Fruit fly (Drosophila melanogaster) whole organism, embryonic: ENCODE data around the gene Ir93a.

Experiments
- Abd-B ChIP-seq: fragments of 200-800 bp; sonication (Bioruptor generic); optimal IDR thresholded peaks from 2 replicates; lab custom pipeline; 2018; ENCODE audit warnings: missing biosample characterization, mild to moderate bottlenecking, missing genetic modification characterization, moderate library complexity
- CG10979 ChIP-seq: fragments of 200-800 bp; sonication (Bioruptor generic); optimal IDR thresholded peaks from 2 replicates; lab custom pipeline; 2018; ENCODE audit warnings: missing biosample characterization, mild to moderate bottlenecking, missing genetic modification characterization, moderate library complexity
- CG11085 ChIP-seq: fragments of 200-800 bp; sonication (Bioruptor generic); IDR thresholded peaks from 2 replicates; pipeline ENCODE4 v1.3.6; 2022; ENCODE audit warnings: missing biosample characterization, missing genetic modification characterization
- CG11504 ChIP-seq: fragments of 200-800 bp; sonication (Bioruptor generic); optimal IDR thresholded peaks from 3 replicates; lab custom pipeline; 2019; ENCODE audit warnings: missing biosample characterization, mild to moderate bottlenecking, missing genetic modification characterization, moderate library complexity
- CG1233 ChIP-seq: fragments of 200-800 bp; sonication (Bioruptor generic); optimal IDR thresholded peaks from 4 replicates; lab custom pipeline; 2018; ENCODE audit warnings: missing biosample characterization, mild to moderate bottlenecking, missing genetic modification characterization
- CG12659 ChIP-seq: fragments of 200-800 bp; sonication (Bioruptor generic); optimal IDR thresholded peaks from 3 replicates; lab custom pipeline; 2017; ENCODE audit warnings: mild to moderate bottlenecking, missing biosample characterization, missing genetic modification reagents, missing genetic modification characterization
- CG13287 ChIP-seq: fragments of 200-800 bp; sonication (Bioruptor generic); IDR thresholded peaks from 2 replicates; pipeline ENCODE4 v1.3.6; 2022; ENCODE audit warnings: missing biosample characterization, missing genetic modification characterization; ENCODE audit not compliant: partially characterized antibody
- CG13624 ChIP-seq: fragments of 200-800 bp; sonication (Bioruptor generic); optimal IDR thresholded peaks from 2 replicates; lab custom pipeline; 2016; ENCODE audit warnings: missing biosample characterization, missing genetic modification characterization
- CG17186 ChIP-seq: fragments of 200-800 bp; sonication (Bioruptor generic); optimal IDR thresholded peaks from 3 replicates; lab custom pipeline; 2017; ENCODE audit warnings: missing biosample characterization, missing genetic modification reagents, missing genetic modification characterization
- CG2199 ChIP-seq: fragments of 200-800 bp; sonication (Bioruptor generic); IDR thresholded peaks from 3 replicates; pipeline ENCODE4 v1.3.6; 2022; ENCODE audit warnings: missing biosample characterization, missing genetic modification characterization
- CG2712 ChIP-seq: fragments of 200-800 bp; optimal IDR thresholded peaks from 3 replicates; lab custom pipeline; 2019; ENCODE audit warnings: missing biosample characterization, mild to moderate bottlenecking, missing genetic modification characterization, moderate library complexity
- CG30020 ChIP-seq: fragments of 200-800 bp; optimal IDR thresholded peaks from 2 replicates; lab custom pipeline; 2019; ENCODE audit warnings: missing biosample characterization, mild to moderate bottlenecking, missing genetic modification characterization, moderate library complexity
- CG30403 ChIP-seq: fragments of 200-800 bp; sonication (Bioruptor generic); optimal IDR thresholded peaks from 3 replicates; lab custom pipeline; 2016; ENCODE audit warnings: missing biosample characterization, missing genetic modification characterization
- CG33213 ChIP-seq: fragments of 200-800 bp; sonication (Bioruptor generic); optimal IDR thresholded peaks from 3 replicates; lab custom pipeline; 2016; ENCODE audit warnings: missing biosample characterization, missing genetic modification characterization
- CG3847 ChIP-seq: fragments of 200-800 bp; sonication (Bioruptor generic); IDR thresholded peaks from 2 replicates; pipeline ENCODE4 v1.3.6; 2022; ENCODE audit warnings: missing biosample characterization, missing genetic modification characterization
- CG6791 ChIP-seq: fragments of 200-800 bp; sonication (Bioruptor generic); IDR thresholded peaks from 3 replicates; pipeline ENCODE4 v1.3.6; 2022; ENCODE audit warnings: missing biosample characterization, missing genetic modification characterization; ENCODE audit not compliant: partially characterized antibody
- CG9609 ChIP-seq: fragments of 200-800 bp; sonication (Bioruptor generic); optimal IDR thresholded peaks from 3 replicates; lab custom pipeline; 2016; ENCODE audit warnings: missing biosample characterization, missing genetic modification characterization
- CG9727 ChIP-seq: fragments of 200-800 bp; sonication (Bioruptor generic); optimal IDR thresholded peaks from 3 replicates; lab custom pipeline; 2017; ENCODE audit warnings: missing biosample characterization, mild to moderate bottlenecking, missing genetic modification characterization
- CoRest ChIP-seq: fragments of 200-800 bp; sonication (Bioruptor generic); optimal IDR thresholded peaks from 3 replicates; lab custom pipeline; 2018; ENCODE audit warnings: missing biosample characterization, mild to moderate bottlenecking, missing genetic modification characterization, moderate library complexity
- Eip74EF ChIP-seq, 2 experiments: fragments of 200-800 bp in 1 of 2; fragments of >200 bp in 1 of 2; sonication (Bioruptor generic) in 1 of 2; optimal IDR thresholded peaks; 2 replicates each; lab custom pipeline; 2017 to 2019; ENCODE audit warnings: missing biosample characterization in 2 of 2, missing genetic modification characterization in 2 of 2, mild to moderate bottlenecking in 1 of 2, moderate library complexity in 1 of 2
- Hsf ChIP-seq: fragments of 200-800 bp; sonication (Bioruptor generic); optimal IDR thresholded peaks from 3 replicates; lab custom pipeline; 2016; ENCODE audit warnings: missing biosample characterization, missing genetic modification characterization
- Lhr ChIP-seq: fragments of 200-800 bp; sonication (Bioruptor generic); optimal IDR thresholded peaks from 3 replicates; lab custom pipeline; 2017; ENCODE audit warnings: mild to moderate bottlenecking, missing biosample characterization, missing genetic modification reagents, missing genetic modification characterization
- MBD-R2 ChIP-seq: fragments of 200-800 bp; sonication (Bioruptor generic); IDR thresholded peaks from 2 replicates; pipeline ENCODE4 v1.3.6; 2022; ENCODE audit warnings: missing biosample characterization, missing genetic modification characterization
- Mes4 ChIP-seq: fragments of 200-800 bp; sonication (Bioruptor generic); optimal IDR thresholded peaks from 2 replicates; lab custom pipeline; 2016; ENCODE audit warnings: missing biosample characterization, missing genetic modification characterization
- Myb ChIP-seq: fragments of 200-800 bp; sonication (Bioruptor generic); optimal IDR thresholded peaks from 2 replicates; lab custom pipeline; 2016; ENCODE audit warnings: missing biosample characterization, missing genetic modification characterization
- PHDP ChIP-seq: fragments of 200-800 bp; sonication (Bioruptor generic); optimal IDR thresholded peaks from 3 replicates; lab custom pipeline; 2018; ENCODE audit warnings: missing biosample characterization, mild to moderate bottlenecking, missing genetic modification characterization, moderate library complexity
- Poxn ChIP-seq: fragments of 200-800 bp; sonication (Bioruptor generic); IDR thresholded peaks from 2 replicates; pipeline ENCODE4 v1.3.6; 2022; ENCODE audit warnings: missing biosample characterization, missing genetic modification characterization
- Rfx ChIP-seq: fragments of 200-800 bp; sonication (Bioruptor generic); IDR thresholded peaks from 2 replicates; pipeline ENCODE4 v1.3.6; 2022; ENCODE audit warnings: missing biosample characterization, missing genetic modification characterization
- Trl ChIP-seq, 3 experiments: fragments of >200 bp in 2 of 3; fragments of 200-800 bp in 1 of 3; sonication (Bioruptor generic) in 1 of 3; optimal IDR thresholded peaks; 2 replicates in 1 of 3; 3 replicates in 2 of 3; lab custom pipeline; 2016 to 2017; ENCODE audit warnings: missing biosample characterization in 1 of 3, missing genetic modification characterization in 1 of 3
- ash1 ChIP-seq: fragments of 200-800 bp; sonication (Bioruptor generic); optimal IDR thresholded peaks from 2 replicates; lab custom pipeline; 2018; ENCODE audit warnings: missing biosample characterization, mild to moderate bottlenecking, missing genetic modification characterization
- bsh ChIP-seq, 2 experiments: fragments of 200-800 bp; sonication (Bioruptor generic); optimal IDR thresholded peaks; 2 replicates each; lab custom pipeline; 2017 to 2018; ENCODE audit warnings: mild to moderate bottlenecking in 2 of 2, missing biosample characterization in 2 of 2, missing genetic modification characterization in 2 of 2, moderate library complexity in 1 of 2
- chm ChIP-seq: fragments of 200-800 bp; sonication (Bioruptor generic); IDR thresholded peaks from 2 replicates; pipeline ENCODE4 v1.3.6; 2022; ENCODE audit warnings: missing biosample characterization, missing genetic modification characterization
- ems ChIP-seq: fragments of 200-800 bp; sonication (Bioruptor generic); optimal IDR thresholded peaks from 3 replicates; lab custom pipeline; 2016; ENCODE audit warnings: missing biosample characterization, missing genetic modification characterization
- knrl ChIP-seq: fragments of 200-800 bp; sonication (Bioruptor generic); IDR thresholded peaks from 3 replicates; pipeline ENCODE4 v1.3.6; 2022; ENCODE audit warnings: missing biosample characterization, missing genetic modification characterization; ENCODE audit not compliant: partially characterized antibody
- lmd ChIP-seq: fragments of 200-800 bp; sonication (Bioruptor generic); IDR thresholded peaks from 2 replicates; pipeline ENCODE4 v1.3.6; 2022; ENCODE audit warnings: missing biosample characterization, missing genetic modification characterization
- nau ChIP-seq: fragments of 200-800 bp; sonication (Bioruptor generic); optimal IDR thresholded peaks from 3 replicates; lab custom pipeline; 2017; ENCODE audit warnings: missing biosample characterization, mild to moderate bottlenecking, missing genetic modification characterization, missing genetic modification reagents
- nerfin-1 ChIP-seq: fragments of 200-800 bp; sonication (Bioruptor generic); optimal IDR thresholded peaks from 3 replicates; lab custom pipeline; 2019; ENCODE audit warnings: missing biosample characterization, mild to moderate bottlenecking, missing genetic modification characterization, moderate library complexity
- nmo ChIP-seq: fragments of 200-800 bp; sonication (Bioruptor generic); optimal IDR thresholded peaks from 2 replicates; lab custom pipeline; 2018; ENCODE audit warnings: missing biosample characterization, mild to moderate bottlenecking, missing genetic modification characterization, moderate library complexity
- pzg ChIP-seq: fragments of 200-800 bp; sonication (Bioruptor generic); optimal IDR thresholded peaks from 3 replicates; lab custom pipeline; 2018; ENCODE audit warnings: missing biosample characterization, mild to moderate bottlenecking, missing genetic modification characterization, moderate library complexity
- repo ChIP-seq: fragments of 200-800 bp; sonication (Bioruptor generic); optimal IDR thresholded peaks from 2 replicates; lab custom pipeline; 2016; ENCODE audit warnings: missing biosample characterization, missing genetic modification characterization
- rib ChIP-seq: fragments of 200-800 bp; sonication (Bioruptor generic); IDR thresholded peaks from 2 replicates; pipeline ENCODE4 v1.3.6; 2022; ENCODE audit warnings: missing biosample characterization, missing genetic modification characterization
- row ChIP-seq: fragments of 200-800 bp; sonication (Bioruptor generic); IDR thresholded peaks from 3 replicates; pipeline ENCODE4 v1.3.6; 2022; ENCODE audit warnings: missing biosample characterization, missing genetic modification characterization
- sob ChIP-seq: fragments of 200-800 bp; sonication (Bioruptor generic); IDR thresholded peaks from 2 replicates; pipeline ENCODE4 v1.3.6; 2022; ENCODE audit warnings: missing biosample characterization, missing genetic modification characterization
- sqz ChIP-seq: fragments of 200-800 bp; sonication (Bioruptor generic); optimal IDR thresholded peaks from 3 replicates; lab custom pipeline; 2018; ENCODE audit warnings: missing biosample characterization, mild to moderate bottlenecking, missing genetic modification characterization
- tin ChIP-seq: fragments of 200-800 bp; sonication (Bioruptor generic); optimal IDR thresholded peaks from 3 replicates; lab custom pipeline; 2016; ENCODE audit warnings: missing biosample characterization, missing genetic modification characterization
- usp ChIP-seq: fragments of >200 bp; optimal IDR thresholded peaks from 2 replicates; lab custom pipeline; 2017; ENCODE audit warnings: missing biosample characterization, missing genetic modification characterization
- vnd ChIP-seq: fragments of 200-800 bp; sonication (Bioruptor generic); IDR thresholded peaks from 3 replicates; pipeline ENCODE4 v1.3.6; 2022; ENCODE audit warnings: missing biosample characterization, missing genetic modification characterization; ENCODE audit not compliant: partially characterized antibody
- zen ChIP-seq: fragments of 200-800 bp; sonication (Bioruptor generic); optimal IDR thresholded peaks from 3 replicates; lab custom pipeline; 2018; ENCODE audit warnings: missing biosample characterization, mild to moderate bottlenecking, missing genetic modification characterization, moderate library complexity

The Ir93a gene

dm6 chr3R:20850395-20851039, 9.2 kb downstream of the Ir93a start, which contains the start of gene RpS30 (continued):
- peak; percentile 71 for TF ChIP-seq Rfx (GFP tag; lab: Robert Waterston, UW)
- TF ChIP-seq Eip74EF (GFP tag; optimal IDR thresholded peaks at IDR 0.05; lab: Kevin White, UChicago), result peak in 1 of 2 experiments; percentile 4
- no peak for TF ChIP-seq Trl (optimal IDR thresholded peaks at IDR 0.05; lab: Kevin White, UChicago)
- TF ChIP-seq Trl (GFP tag; optimal IDR thresholded peaks at IDR 0.05; lab: Kevin White, UChicago), result peak; percentile 48
- TF ChIP-seq CG11085 (GFP tag; lab: Robert Waterston, UW), result no peak
- 0 out of 2 replicates have a peak, but pooled peaks have one; percentile 41 for TF ChIP-seq rib (GFP tag; lab: Robert Waterston, UW)
- peak; percentile 11 for TF ChIP-seq CG10979
- peak; percentile 72 for TF ChIP-seq nmo (GFP tag; lab: Kevin White, UChicago)
- TF ChIP-seq MBD-R2, result peak; percentile 43; the same call in 1 of the 2 replicates
- peak in 1 of 2 experiments; percentile 36 for TF ChIP-seq bsh (GFP tag; optimal IDR thresholded peaks at IDR 0.05; lab: Kevin White, UChicago)
- no peak for TF ChIP-seq Poxn
- peak; percentile 24 for TF ChIP-seq CG30403 (GFP tag; lab: Kevin White, UChicago)
- peak; percentile 25 for TF ChIP-seq ems (GFP tag; lab: Kevin White, UChicago)
- peak; percentile 91 for TF ChIP-seq CG12659 (GFP tag; lab: Kevin White, UChicago)
- TF ChIP-seq ash1 (GFP tag; lab: Kevin White, UChicago), result no peak
- TF ChIP-seq CoRest, result peak; percentile 68
- peak; percentile 33 for TF ChIP-seq CG13624 (GFP tag; lab: Kevin White, UChicago)
- peak; percentile 71 for TF ChIP-seq CG2712 (tag; lab: Kevin White, UChicago)
- peak; percentile 69 for TF ChIP-seq sob (GFP tag; lab: Robert Waterston, UW)
- no peak for TF ChIP-seq CG2199 (GFP tag; lab: Robert Waterston, UW)
- TF ChIP-seq CG9727, result peak; percentile 51
- TF ChIP-seq knrl (GFP tag; lab: Robert Waterston, UW), result peak; percentile 96
- TF ChIP-seq CG33213, result peak; percentile 75
- no peak; the same call in 1 of the 2 replicates for TF ChIP-seq lmd
- TF ChIP-seq CG11504, result peak; percentile 60
- TF ChIP-seq Lhr, result peak; percentile 66
- peak; percentile 16 for TF ChIP-seq CG1233 (GFP tag; lab: Kevin White, UChicago)
- peak; percentile 98 for TF ChIP-seq Myb (GFP tag; lab: Kevin White, UChicago)
- TF ChIP-seq Mes4, result peak; percentile 53
- TF ChIP-seq nau (GFP tag; lab: Kevin White, UChicago), result peak; percentile 2
- peak; percentile 47; the same call in 1 of the 2 replicates for TF ChIP-seq chm (GFP tag; lab: Robert Waterston, UW)
- no peak for TF ChIP-seq usp (GFP tag; lab: Kevin White, UChicago)
- peak; percentile 46 for TF ChIP-seq Hsf (GFP tag; lab: Kevin White, UChicago)
- peak; percentile 55 for TF ChIP-seq PHDP (tag; lab: Kevin White, UChicago)
- TF ChIP-seq CG17186 (GFP tag; lab: Kevin White, UChicago), result peak; percentile 80
- peak; percentile 34 for TF ChIP-seq nerfin-1 (tag; lab: Kevin White, UChicago)
- peak; percentile 4 for TF ChIP-seq repo
- TF ChIP-seq CG30020 (tag; lab: Kevin White, UChicago), result peak; percentile 55
- TF ChIP-seq Abd-B (GFP tag; lab: Kevin White, UChicago), result peak; percentile 6
- peak; percentile 26 for TF ChIP-seq CG9609
- peak; percentile 64 for TF ChIP-seq zen (tag; lab: Kevin White, UChicago)
- no peak for TF ChIP-seq sqz
- peak; percentile 99 for TF ChIP-seq pzg (GFP tag; lab: Kevin White, UChicago)
- no peak for TF ChIP-seq tin (GFP tag; lab: Kevin White, UChicago)
- TF ChIP-seq CG6791 (GFP tag; lab: Robert Waterston, UW), result peak; percentile 97
- peak; percentile 98 for TF ChIP-seq CG13287
- TF ChIP-seq CG3847 (GFP tag; lab: Robert Waterston, UW), result peak; percentile 71
- TF ChIP-seq row (GFP tag; lab: Robert Waterston, UW), result peak; percentile 47; the same call in 2 of the 3 replicates
- TF ChIP-seq vnd (GFP tag; lab: Robert Waterston, UW), result peak; percentile 94
